Fruit fly (Drosophila melanogaster): Measurements from ENCODE around the gene CG10068.

CG10068 gene

DNA sequence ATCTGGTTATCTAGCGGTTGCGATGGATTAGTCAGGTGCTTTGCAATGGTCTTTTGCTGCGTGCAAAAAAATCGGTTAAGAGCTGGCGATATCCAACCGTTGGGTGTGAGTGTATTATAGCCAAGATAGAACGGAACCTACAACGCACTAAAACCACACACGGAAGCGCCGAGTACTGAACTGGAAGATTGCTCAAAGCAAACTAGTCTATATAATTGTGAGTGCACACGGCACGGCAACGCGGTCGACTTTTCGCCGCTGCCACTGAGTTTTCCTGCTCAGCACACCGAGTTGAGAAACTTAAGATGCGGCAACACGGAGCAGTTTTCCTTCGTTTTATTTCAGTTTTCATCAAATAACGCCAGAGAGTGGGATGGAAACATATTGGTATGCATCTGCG, 11.3 kb downstream of the CG10068 start:
- TF ChIP-seq CG8478 (optimal IDR thresholded peaks at IDR 0.05) (no peak), CTCF (optimal IDR thresholded peaks at IDR 0.05) (no peak)

DNA sequence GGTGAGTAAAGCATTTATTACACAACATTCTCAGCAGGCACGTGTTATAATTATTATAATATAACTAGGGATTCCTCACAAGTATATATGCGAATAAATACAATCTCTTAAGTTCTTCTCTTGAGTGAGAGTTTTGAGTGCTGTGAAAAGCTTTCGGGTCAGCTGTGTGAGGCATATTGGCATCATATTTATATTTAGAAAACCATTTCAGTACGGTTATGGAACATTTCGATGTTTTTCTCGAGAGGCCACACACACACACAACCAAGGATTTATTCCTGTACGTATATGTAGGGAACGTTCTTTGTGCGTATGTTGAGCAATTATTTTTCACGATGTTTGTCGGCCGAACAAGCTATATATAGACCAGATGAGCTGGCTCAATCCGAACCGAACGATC, 14.8 kb downstream of the CG10068 start:
- TF ChIP-seq CTCF (optimal IDR thresholded peaks at IDR 0.05), result no peak
- no peak for TF ChIP-seq CG8478 (optimal IDR thresholded peaks at IDR 0.05)

dm6 chr3R:7111206-7111858, 16.5 kb downstream of the CG10068 start:
- TF ChIP-seq CG8478 (optimal IDR thresholded peaks at IDR 0.05) (no peak), CTCF (optimal IDR thresholded peaks at IDR 0.05) (no peak)

DNA sequence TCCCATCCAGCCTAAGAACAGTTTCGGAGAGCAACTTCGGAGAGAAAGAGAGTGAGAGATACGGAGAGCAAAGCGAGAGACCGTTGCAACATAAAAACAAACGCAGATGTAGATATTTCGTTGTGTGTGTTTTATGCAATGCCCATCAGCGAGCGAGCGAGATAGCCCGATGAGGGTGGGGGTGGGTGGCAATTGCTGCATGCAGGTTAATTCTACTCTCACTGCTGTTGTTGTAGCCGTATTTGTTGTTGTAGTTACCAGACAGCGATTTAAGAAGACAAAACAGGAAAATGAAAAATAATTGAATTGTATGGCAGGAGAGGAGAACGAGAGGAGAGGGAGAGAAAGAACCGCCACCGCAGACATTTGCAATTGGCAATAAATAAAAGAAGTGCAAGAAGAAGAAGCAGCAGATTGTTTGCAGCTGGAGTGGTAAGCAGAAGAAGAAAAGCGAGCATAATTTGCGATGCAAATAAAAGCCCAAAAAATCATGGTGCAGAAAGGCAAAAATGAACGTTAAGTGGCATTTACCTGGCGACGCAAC, 18.0 kb downstream of the CG10068 start:
- no peak for TF ChIP-seq CTCF (optimal IDR thresholded peaks at IDR 0.05)

- TF ChIP-seq CTCF (optimal IDR thresholded peaks at IDR 0.05) (no peak), CG8478 (optimal IDR thresholded peaks at IDR 0.05) (no peak)
These were observed 19.1 kb downstream of the CG10068 start for dm6 chr3R:7108589-7109312.

dm6 chr3R:7107713-7108588, 19.9 kb downstream of the CG10068 start:
- TF ChIP-seq CG8478 (optimal IDR thresholded peaks at IDR 0.05) (no peak), CTCF (optimal IDR thresholded peaks at IDR 0.05) (no peak)

DNA sequence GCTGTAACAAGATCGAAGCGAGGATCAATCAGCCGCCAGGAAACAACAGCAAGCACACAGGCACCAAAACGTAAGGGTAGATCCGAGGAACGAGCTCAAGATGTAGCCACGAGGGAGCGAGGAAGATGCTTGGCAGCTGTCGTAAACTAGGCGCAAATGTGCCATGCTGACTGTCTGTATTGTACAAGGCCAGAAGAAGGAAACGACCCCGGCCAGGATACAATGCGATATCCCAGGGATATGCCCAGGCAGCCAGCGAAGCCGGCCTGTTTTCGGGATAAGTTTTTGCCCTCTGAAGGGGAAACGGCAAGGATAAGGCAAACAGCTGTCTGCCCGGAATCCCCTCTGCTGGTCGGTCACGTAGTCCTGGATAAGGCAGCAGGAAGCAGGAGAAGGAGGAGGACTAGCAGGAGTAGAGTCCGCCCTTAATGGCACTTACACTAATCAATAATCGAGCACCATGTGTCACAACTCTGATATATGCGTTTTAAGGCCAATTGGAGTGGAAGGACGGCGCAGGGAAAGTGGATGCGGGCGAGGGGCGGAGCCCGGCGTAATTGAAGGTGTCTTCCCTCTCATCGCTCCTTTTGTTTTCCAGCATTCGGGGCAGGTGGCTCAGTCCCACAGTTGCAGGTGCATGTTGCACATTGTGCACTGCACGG, 22.2 kb downstream of the CG10068 start:
- TF ChIP-seq CG8478 (optimal IDR thresholded peaks at IDR 0.05) (no peak), CTCF (optimal IDR thresholded peaks at IDR 0.05) (no peak)

dm6 chr3R:7104308-7104707, 23.5 kb downstream of the CG10068 start:
- TF ChIP-seq CG8478 (optimal IDR thresholded peaks at IDR 0.05), result no peak
- TF ChIP-seq CTCF (optimal IDR thresholded peaks at IDR 0.05), result no peak

DNA sequence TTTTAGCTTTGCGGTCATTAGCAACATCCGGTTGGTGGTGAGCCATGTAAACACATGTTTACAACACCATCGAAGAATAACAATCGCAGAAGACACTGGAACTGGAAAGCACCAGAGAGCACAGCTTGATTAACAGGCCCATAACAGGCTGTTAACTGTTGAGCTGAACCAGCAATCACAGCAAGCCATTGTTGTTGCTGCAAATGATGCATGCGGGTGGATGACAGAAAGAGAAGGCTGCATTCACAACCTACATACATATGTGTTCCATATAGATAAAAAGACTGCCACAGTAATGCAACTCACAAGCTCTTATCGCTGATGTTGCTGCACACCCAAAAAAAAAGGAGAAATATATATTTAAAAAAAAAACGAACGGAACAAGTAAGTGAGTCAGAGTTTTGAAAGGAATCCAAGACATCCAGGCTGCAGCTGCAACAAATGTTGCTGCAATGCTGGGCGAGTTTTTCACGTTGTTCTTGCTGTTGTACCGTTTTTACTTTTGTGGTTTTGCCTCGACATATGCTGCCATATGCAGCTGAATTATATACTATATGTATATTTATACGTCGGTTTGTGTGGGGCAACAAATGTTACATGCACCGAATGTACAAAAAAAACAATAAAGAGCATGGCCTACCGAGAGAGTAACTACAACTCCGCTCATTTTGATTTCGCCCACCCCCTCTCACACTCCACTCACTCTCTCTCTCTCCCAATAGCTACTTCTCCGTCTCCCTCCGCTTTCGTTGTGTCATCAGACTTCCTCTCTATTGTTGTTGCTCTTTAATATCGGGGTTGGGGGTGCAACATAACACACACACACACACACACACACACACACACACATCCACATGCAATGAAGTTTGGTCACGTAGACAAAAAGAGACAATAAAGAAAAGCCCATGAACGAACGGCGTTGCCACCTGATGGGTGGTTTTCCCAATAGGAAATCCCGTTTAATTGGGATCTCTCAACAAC, 24.7 kb downstream of the CG10068 start:
- TF ChIP-seq CG8478 (optimal IDR thresholded peaks at IDR 0.05) (no peak), CTCF (optimal IDR thresholded peaks at IDR 0.05) (no peak)

DNA sequence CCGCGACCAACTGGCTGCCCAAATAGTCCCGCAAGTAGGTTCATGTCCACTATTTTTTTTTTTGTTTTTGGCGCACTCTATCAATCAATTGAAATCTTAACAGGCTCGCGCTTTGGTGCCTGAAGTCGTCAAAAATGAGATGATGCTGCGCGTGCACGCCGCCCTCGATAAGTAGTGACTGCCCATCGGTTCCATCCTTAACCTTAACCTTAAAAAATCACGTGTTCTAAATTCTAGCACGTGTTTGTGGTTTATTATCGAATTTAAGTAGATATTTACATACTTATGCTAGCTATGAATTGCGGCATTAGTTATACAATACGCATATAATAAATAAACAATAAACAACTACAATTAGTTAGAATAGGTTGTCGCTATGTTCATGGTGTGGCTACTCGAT, 33.5 kb downstream of the CG10068 start:
- no peak for TF ChIP-seq CG8478 (optimal IDR thresholded peaks at IDR 0.05)
- no peak for TF ChIP-seq CTCF (optimal IDR thresholded peaks at IDR 0.05)

DNA sequence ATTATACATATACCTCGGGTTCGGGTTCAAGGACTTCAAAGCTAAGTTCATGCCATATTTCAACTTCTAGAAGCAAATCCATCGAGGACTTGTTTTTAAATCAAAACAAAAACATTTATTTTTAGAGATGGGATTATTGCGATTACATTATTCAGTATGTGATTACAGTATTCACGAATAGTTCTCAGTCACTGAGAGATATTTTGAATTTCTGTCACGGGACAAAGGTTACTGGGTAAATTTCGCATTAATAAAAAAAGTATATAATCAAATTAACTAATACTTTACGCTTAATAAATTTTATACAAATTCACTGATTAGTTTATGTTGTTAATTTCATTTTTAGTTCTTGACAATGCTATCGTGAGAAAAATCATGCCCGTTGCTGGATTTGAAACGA, 34.2 kb downstream of the CG10068 start:
- TF ChIP-seq CG8478 (optimal IDR thresholded peaks at IDR 0.05) (no peak), CTCF (optimal IDR thresholded peaks at IDR 0.05) (no peak)

DNA sequence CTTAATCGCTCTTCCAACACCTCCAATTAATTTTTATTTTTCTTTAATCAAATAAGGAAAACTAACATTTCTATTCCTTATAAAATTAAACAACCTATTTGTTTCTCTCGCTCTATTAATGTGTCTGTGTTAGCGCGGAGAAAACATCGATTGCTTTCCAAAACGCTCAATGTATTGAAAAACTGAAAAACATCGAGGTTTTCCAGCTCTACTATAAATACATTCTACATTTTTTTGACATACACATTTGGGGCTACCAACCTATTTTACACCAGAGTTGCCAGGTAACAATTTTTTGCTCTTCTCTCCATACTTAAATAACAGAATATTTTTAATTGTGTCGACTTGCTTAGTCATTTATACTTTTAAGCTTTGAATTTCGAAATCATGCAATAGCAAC, 35.9 kb downstream of the CG10068 start:
- TF ChIP-seq CG8478 (optimal IDR thresholded peaks at IDR 0.05) (no peak), CTCF (optimal IDR thresholded peaks at IDR 0.05) (peak in 1 of 2 experiments; percentile 51)

DNA sequence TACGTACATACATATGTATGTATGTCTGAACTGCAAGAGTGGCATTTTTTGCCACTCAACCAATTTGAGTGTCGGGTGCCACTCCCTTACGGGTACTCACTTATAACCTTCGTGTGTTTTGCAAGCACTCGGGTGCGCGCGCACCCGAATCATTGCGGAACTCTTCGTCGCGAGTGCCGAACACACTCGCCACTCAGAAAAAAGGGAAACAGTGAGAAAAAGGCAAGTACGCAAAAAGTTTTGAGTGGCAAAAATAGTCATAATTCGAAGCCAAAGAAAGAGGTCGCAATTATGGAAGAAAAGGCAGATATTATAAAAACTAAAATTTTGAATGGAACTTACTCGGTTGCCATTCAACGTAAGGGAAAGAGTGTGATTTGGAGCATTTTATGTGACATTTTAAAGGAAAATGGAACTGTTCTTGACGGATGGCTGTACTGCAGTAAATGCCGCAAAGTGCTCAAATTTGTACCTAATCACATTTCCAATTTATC, 37.4 kb downstream of the CG10068 start:
- no peak for TF ChIP-seq CG8478 (optimal IDR thresholded peaks at IDR 0.05)
- TF ChIP-seq CTCF (optimal IDR thresholded peaks at IDR 0.05), result no peak

All from S2 (cell line).